Worm (Caenorhabditis elegans): ENCODE measurements around the gene Y46G5A.22.

The Y46G5A.22 gene

ce11 chrII:12799927-12800522, 18.4 kb downstream of the Y46G5A.22 start:
- TF ChIP-seq nhr-42 (GFP tag; IDR thresholded peaks at IDR 0.05) (no peak), nhr-76 (tag; optimal IDR thresholded peaks at IDR 0.05) (no peak), hif-1 (tag; optimal IDR thresholded peaks at IDR 0.05) (no peak), zip-2 (tag; optimal IDR thresholded peaks at IDR 0.05) (no peak), ceh-32 (tag; optimal IDR thresholded peaks at IDR 0.05; ENCODE audit: poor library complexity) (no peak), ceh-28 (tag; optimal IDR thresholded peaks at IDR 0.05) (no peak), aha-1 (tag) (peak; percentile 38), madf-5 (GFP tag; IDR thresholded peaks at IDR 0.05) (no peak), ZK546.5 (tag; optimal IDR thresholded peaks at IDR 0.05) (no peak), lin-15B (tag; optimal IDR thresholded peaks at IDR 0.05) (no peak), T26A8.4 (GFP tag; IDR thresholded peaks at IDR 0.05) (no peak), dve-1 (tag; optimal IDR thresholded peaks at IDR 0.05; ENCODE audit: insufficient read depth) (no peak), hlh-11 (tag; optimal IDR thresholded peaks at IDR 0.05) (peak; percentile 45), R02D3.7 (tag; optimal IDR thresholded peaks at IDR 0.05) (no peak), nhr-11 (tag; optimal IDR thresholded peaks at IDR 0.05) (peak; percentile 80), zfp-3 (GFP tag; conservative IDR thresholded peaks at IDR 0.05) (no peak), Y105C5A.15 (GFP tag; IDR thresholded peaks at IDR 0.05) (no peak), lin-39 (tag; optimal IDR thresholded peaks at IDR 0.05) (no peak), unc-130 (GFP tag; optimal IDR thresholded peaks at IDR 0.05) (peak; percentile 29), Y48G9A.11 (GFP tag; IDR thresholded peaks at IDR 0.05) (peak; percentile 76), egl-27 (tag; optimal IDR thresholded peaks at IDR 0.05) (no peak), F44E2.7 (GFP tag; IDR thresholded peaks at IDR 0.05) (no peak), ztf-11 (tag; optimal IDR thresholded peaks at IDR 0.05) (no peak), dpl-1 (GFP tag; optimal IDR thresholded peaks at IDR 0.05) (peak; percentile 39), F49E8.2 (tag; optimal IDR thresholded peaks at IDR 0.05; ENCODE audit: borderline replicate concordance) (peak; percentile 67), lin-1 (GFP tag; IDR thresholded peaks at IDR 0.05) (no peak), mdt-29 (GFP tag; IDR thresholded peaks at IDR 0.05) (no peak), php-3 (GFP tag; IDR thresholded peaks at IDR 0.05) (no peak), saeg-2 (GFP tag; IDR thresholded peaks at IDR 0.05) (no peak), ZK337.2 (GFP tag; IDR thresholded peaks at IDR 0.05) (no peak), snpc-1.2 (GFP tag; IDR thresholded peaks at IDR 0.05) (peak; percentile 29; the same call in 1 of the 2 replicates), ctbp-1 (GFP tag; IDR thresholded peaks at IDR 0.05) (no peak), zip-11 (GFP tag; IDR thresholded peaks at IDR 0.05) (no peak), F26F4.8 (GFP tag; conservative IDR thresholded peaks at IDR 0.05) (no peak), T20F7.1 (GFP tag; optimal IDR thresholded peaks at IDR 0.05) (no peak), dmd-9 (GFP tag; IDR thresholded peaks at IDR 0.05) (no peak), spr-1 (tag; optimal IDR thresholded peaks at IDR 0.05) (no peak), daf-12 (tag; optimal IDR thresholded peaks at IDR 0.05) (no peak), arid-1 (GFP tag; conservative IDR thresholded peaks at IDR 0.05) (no peak), zfp-2 (tag; optimal IDR thresholded peaks at IDR 0.05) (no peak), dmd-8 (GFP tag; IDR thresholded peaks at IDR 0.05) (no peak), unc-62 (GFP tag; optimal IDR thresholded peaks at IDR 0.05 in 1 of 2) (no peak), unc-62 (tag; optimal IDR thresholded peaks at IDR 0.05) (no peak), skn-1 (tag; optimal IDR thresholded peaks at IDR 0.05) (no peak), fos-1 (tag; optimal IDR thresholded peaks at IDR 0.05) (no peak), ama-1 (optimal IDR thresholded peaks at IDR 0.05) (peak; percentile 4), duxl-1 (tag; optimal IDR thresholded peaks at IDR 0.05; ENCODE audit: poor library complexity) (no peak), nhr-111 (GFP tag; optimal IDR thresholded peaks at IDR 0.05) (no peak), dmd-6 (GFP tag; IDR thresholded peaks at IDR 0.05) (peak; percentile 44), mxl-2 (GFP tag; conservative IDR thresholded peaks at IDR 0.05) (no peak), F37D6.2 (tag; optimal IDR thresholded peaks at IDR 0.05) (no peak), nhr-10 (tag; optimal IDR thresholded peaks at IDR 0.05) (no peak)

Measured in whole organism, L4 larva.